Worm (Caenorhabditis elegans) whole organism, L2 larva: ENCODE results near the gene fkb-4.

Experiments used
- F13H6.1 ChIP-seq: sonication (generic microtip); optimal IDR thresholded peaks from 2 replicates; lab custom pipeline; 2016; ENCODE audit warnings: missing genetic modification characterization, missing compliant biosample characterization
- R02D3.7 ChIP-seq: fragments of 150-350 bp; optimal IDR thresholded peaks from 2 replicates; lab custom pipeline; 2014; ENCODE audit warnings: missing biosample characterization, missing genetic modification characterization
- Y55F3AM.14 ChIP-seq: fragments of 200-800 bp; sonication (Bioruptor generic); optimal IDR thresholded peaks from 2 replicates; lab custom pipeline; 2018; ENCODE audit warnings: mild to moderate bottlenecking, missing genetic modification characterization, missing compliant biosample characterization
- ZK546.5 ChIP-seq: sonication (generic microtip); optimal IDR thresholded peaks from 2 replicates; lab custom pipeline; 2017; ENCODE audit warnings: missing biosample characterization, missing genetic modification characterization
- alr-1 ChIP-seq: fragments of 150-350 bp; optimal IDR thresholded peaks from 2 replicates; lab custom pipeline; 2014; ENCODE audit warnings: missing biosample characterization, missing genetic modification characterization
- aly-2 ChIP-seq: fragments of 150-350 bp; optimal IDR thresholded peaks from 2 replicates; lab custom pipeline; 2014; ENCODE audit warnings: missing biosample characterization, missing genetic modification characterization
- ama-1 ChIP-seq: fragments of 150-350 bp; optimal IDR thresholded peaks from 2 replicates; lab custom pipeline; 2018; ENCODE audit warnings: inconsistent platforms
- ceh-16 ChIP-seq: fragments of 150-350 bp; optimal IDR thresholded peaks from 2 replicates; lab custom pipeline; 2014; ENCODE audit warnings: missing biosample characterization, missing genetic modification characterization
- ceh-82 ChIP-seq: fragments of 150-350 bp; optimal IDR thresholded peaks from 2 replicates; lab custom pipeline; 2014; ENCODE audit warnings: missing biosample characterization, missing genetic modification characterization
- crh-2 ChIP-seq: sonication (generic microtip); optimal IDR thresholded peaks from 2 replicates; lab custom pipeline; 2017; ENCODE audit warnings: missing biosample characterization, missing genetic modification characterization
- dmd-4 ChIP-seq: sonication (generic microtip); optimal IDR thresholded peaks from 2 replicates; lab custom pipeline; 2017; ENCODE audit warnings: missing biosample characterization, missing genetic modification characterization
- egl-27 ChIP-seq: sonication (generic microtip); optimal IDR thresholded peaks from 3 replicates; lab custom pipeline; 2017; ENCODE audit warnings: missing biosample characterization, missing genetic modification reagents, missing genetic modification characterization
- elt-1 ChIP-seq: fragments of 150-350 bp; optimal IDR thresholded peaks from 2 replicates; lab custom pipeline; 2014; ENCODE audit warnings: missing biosample characterization, missing genetic modification characterization
- fos-1 ChIP-seq: fragments of 150-350 bp; optimal IDR thresholded peaks from 2 replicates; lab custom pipeline; 2014; ENCODE audit warnings: missing biosample characterization, missing genetic modification characterization
- gmeb-1 ChIP-seq: fragments of 150-350 bp; optimal IDR thresholded peaks from 2 replicates; lab custom pipeline; 2014; ENCODE audit warnings: missing biosample characterization, missing genetic modification characterization
- lin-11 ChIP-seq: fragments of 150-350 bp; sonication (generic microtip); optimal IDR thresholded peaks from 2 replicates; lab custom pipeline; 2014; ENCODE audit warnings: missing biosample characterization, missing genetic modification characterization, inconsistent platforms, mixed read lengths
- lin-13 ChIP-seq: fragments of 150-350 bp; optimal IDR thresholded peaks from 2 replicates; lab custom pipeline; 2014; ENCODE audit warnings: missing biosample characterization, missing genetic modification reagents, missing genetic modification characterization
- lin-39 ChIP-seq: fragments of 150-350 bp; optimal IDR thresholded peaks from 2 replicates; lab custom pipeline; 2014; ENCODE audit warnings: missing biosample characterization, missing genetic modification reagents, missing genetic modification characterization
- lsy-2 ChIP-seq, 2 experiments: fragments of 150-350 bp in 1 of 2; sonication (generic microtip) in 1 of 2; optimal IDR thresholded peaks; 2 replicates each; lab custom pipeline; 2014 to 2017; ENCODE audit warnings: missing biosample characterization in 2 of 2, missing genetic modification characterization in 2 of 2
- mab-5 ChIP-seq: fragments of 150-350 bp; optimal IDR thresholded peaks from 2 replicates; lab custom pipeline; 2014; ENCODE audit warnings: missing biosample characterization, missing genetic modification characterization
- mbf-1 ChIP-seq: sonication (generic microtip); optimal IDR thresholded peaks from 2 replicates; lab custom pipeline; 2017; ENCODE audit warnings: missing biosample characterization, missing genetic modification characterization
- mdl-1 ChIP-seq, 2 experiments: fragments of 150-350 bp in 1 of 2; sonication (generic microtip) in 1 of 2; optimal IDR thresholded peaks; 2 replicates each; lab custom pipeline; 2017; ENCODE audit warnings: missing biosample characterization in 2 of 2, missing genetic modification characterization in 2 of 2
- nhr-10 ChIP-seq: sonication (generic microtip); optimal IDR thresholded peaks from 2 replicates; lab custom pipeline; 2017; ENCODE audit warnings: missing biosample characterization, missing genetic modification characterization
- nhr-11 ChIP-seq: fragments of 150-350 bp; optimal IDR thresholded peaks from 2 replicates; lab custom pipeline; 2014; ENCODE audit warnings: missing biosample characterization, missing genetic modification characterization
- nhr-12 ChIP-seq: fragments of 150-350 bp; optimal IDR thresholded peaks from 2 replicates; lab custom pipeline; 2014; ENCODE audit warnings: missing biosample characterization, missing genetic modification characterization
- nhr-129 ChIP-seq: fragments of 150-350 bp; optimal IDR thresholded peaks from 2 replicates; lab custom pipeline; 2014; ENCODE audit warnings: missing biosample characterization, missing genetic modification characterization
- nhr-21 ChIP-seq: fragments of 150-350 bp; optimal IDR thresholded peaks from 2 replicates; lab custom pipeline; 2014; ENCODE audit warnings: missing biosample characterization, missing genetic modification characterization
- nhr-237 ChIP-seq: fragments of 150-350 bp; optimal IDR thresholded peaks from 2 replicates; lab custom pipeline; 2014; ENCODE audit warnings: missing biosample characterization, missing genetic modification characterization
- nhr-25 ChIP-seq: fragments of 150-350 bp; sonication (generic microtip); optimal IDR thresholded peaks from 3 replicates; lab custom pipeline; 2014; ENCODE audit warnings: missing biosample characterization, missing genetic modification characterization
- nhr-6 ChIP-seq: fragments of 150-350 bp; optimal IDR thresholded peaks from 2 replicates; lab custom pipeline; 2014; ENCODE audit warnings: missing biosample characterization, missing genetic modification characterization
- nhr-77 ChIP-seq: fragments of 150-350 bp; optimal IDR thresholded peaks from 2 replicates; lab custom pipeline; 2014; ENCODE audit warnings: missing biosample characterization, missing genetic modification characterization
- peb-1 ChIP-seq: fragments of 150-350 bp; optimal IDR thresholded peaks from 2 replicates; lab custom pipeline; 2014; ENCODE audit warnings: missing biosample characterization, missing genetic modification characterization
- sem-4 ChIP-seq: fragments of 150-350 bp; optimal IDR thresholded peaks from 2 replicates; lab custom pipeline; 2014; ENCODE audit warnings: missing biosample characterization, missing genetic modification reagents, missing genetic modification characterization
- skn-1 ChIP-seq: sonication (generic microtip); optimal IDR thresholded peaks from 2 replicates; lab custom pipeline; 2017; ENCODE audit warnings: missing biosample characterization, missing genetic modification characterization
- sma-3 ChIP-seq: sonication (generic microtip); optimal IDR thresholded peaks from 2 replicates; lab custom pipeline; 2016; ENCODE audit warnings: missing genetic modification reagents, missing genetic modification characterization, missing compliant biosample characterization
- sma-9 ChIP-seq, 2 experiments: fragments of 150-350 bp in 1 of 2; sonication (generic microtip) in 1 of 2; optimal IDR thresholded peaks; 2 replicates each; lab custom pipeline; 2014 to 2016; ENCODE audit warnings: missing genetic modification characterization in 2 of 2, mild to moderate bottlenecking in 1 of 2, missing biosample characterization in 1 of 2, missing compliant biosample characterization in 1 of 2, missing genetic modification reagents in 1 of 2, moderate library complexity in 1 of 2
- snpc-4 ChIP-seq: fragments of 150-350 bp; optimal IDR thresholded peaks from 2 replicates; lab custom pipeline; 2014; ENCODE audit warnings: missing biosample characterization, missing genetic modification characterization
- unc-39 ChIP-seq: fragments of 150-350 bp; optimal IDR thresholded peaks from 2 replicates; lab custom pipeline; 2014; ENCODE audit warnings: missing biosample characterization, missing genetic modification characterization
- unc-55 ChIP-seq: fragments of 150-350 bp; sonication (generic microtip); optimal IDR thresholded peaks from 3 replicates; lab custom pipeline; 2014; ENCODE audit warnings: missing biosample characterization, missing genetic modification reagents, missing genetic modification characterization
- unc-62 ChIP-seq: fragments of 150-350 bp; optimal IDR thresholded peaks from 2 replicates; lab custom pipeline; 2014; ENCODE audit warnings: missing biosample characterization, missing genetic modification reagents, missing genetic modification characterization
- zag-1 ChIP-seq: fragments of 150-350 bp; optimal IDR thresholded peaks from 2 replicates; lab custom pipeline; 2014; ENCODE audit warnings: missing biosample characterization, missing genetic modification characterization
- ztf-1 ChIP-seq: fragments of 200-800 bp; sonication (Bioruptor generic); conservative IDR thresholded peaks from 2 replicates; pipeline ENCODE4 v1.3.6; 2022; ENCODE audit warnings: missing genetic modification characterization, missing compliant biosample characterization
- ztf-11 ChIP-seq: sonication (generic microtip); optimal IDR thresholded peaks from 2 replicates; lab custom pipeline; 2017; ENCODE audit warnings: missing biosample characterization, missing genetic modification characterization
- ztf-4 ChIP-seq: fragments of 150-350 bp; optimal IDR thresholded peaks from 2 replicates; lab custom pipeline; 2014; ENCODE audit warnings: missing biosample characterization, missing genetic modification characterization

Gene fkb-4

ce11 chrV:12818486-12818885 lies 31.6 kb upstream of the fkb-4 start:
- TF ChIP-seq lin-13 (no peak), peb-1 (tag; lab: Kevin White, UChicago) (no peak), sem-4 (tag; lab: Kevin White, UChicago) (no peak), nhr-11 (tag; lab: Kevin White, UChicago) (no peak), ama-1 (no peak), lin-39 (tag; lab: Kevin White, UChicago) (no peak), nhr-25 (tag; lab: Kevin White, UChicago) (no peak), gmeb-1 (no peak), nhr-237 (no peak), elt-1 (no peak), ceh-82 (tag; lab: Kevin White, UChicago) (no peak), ztf-4 (tag; lab: Kevin White, UChicago) (no peak), skn-1 (tag; lab: Kevin White, UChicago) (no peak), dmd-4 (tag; lab: Kevin White, UChicago) (no peak), alr-1 (no peak), Y55F3AM.14 (GFP tag; lab: Kevin White, UChicago) (no peak), F13H6.1 (tag; lab: Kevin White, UChicago) (no peak), aly-2 (no peak)

ce11 chrV:12816672-12817071 lies 29.7 kb upstream of the fkb-4 start:
- no peak for TF ChIP-seq zag-1 (tag; lab: Kevin White, UChicago)
- TF ChIP-seq lin-11 (tag; lab: Kevin White, UChicago), result no peak
- peak; percentile 10 for TF ChIP-seq ztf-4 (tag; lab: Kevin White, UChicago)
- TF ChIP-seq lsy-2 (tag; optimal IDR thresholded peaks at IDR 0.05; lab: Kevin White, UChicago), result no peak
- peak; percentile 19 for TF ChIP-seq sem-4 (tag; lab: Kevin White, UChicago)
- TF ChIP-seq ceh-82 (tag; lab: Kevin White, UChicago), result no peak
- TF ChIP-seq nhr-21 (tag; lab: Kevin White, UChicago), result no peak
- TF ChIP-seq sma-9 (GFP tag; optimal IDR thresholded peaks at IDR 0.05; lab: Kevin White, UChicago), result no peak
- TF ChIP-seq sma-9 (tag; optimal IDR thresholded peaks at IDR 0.05; lab: Kevin White, UChicago), result no peak
- TF ChIP-seq ztf-1 (GFP tag; lab: Robert Waterston, UW), result no peak

- TF ChIP-seq R02D3.7, result no peak
- no peak for TF ChIP-seq sma-9 (GFP tag; optimal IDR thresholded peaks at IDR 0.05; lab: Kevin White, UChicago)
- TF ChIP-seq sma-9 (tag; optimal IDR thresholded peaks at IDR 0.05; lab: Kevin White, UChicago), result no peak
- no peak for TF ChIP-seq fos-1 (tag; lab: Kevin White, UChicago)
- TF ChIP-seq zag-1 (tag; lab: Kevin White, UChicago), result no peak
- TF ChIP-seq mdl-1 (tag; optimal IDR thresholded peaks at IDR 0.05; lab: Kevin White, UChicago), result no peak
- no peak for TF ChIP-seq ztf-1 (GFP tag; lab: Robert Waterston, UW)
- no peak for TF ChIP-seq lsy-2 (tag; optimal IDR thresholded peaks at IDR 0.05; lab: Kevin White, UChicago)
- TF ChIP-seq sem-4 (tag; lab: Kevin White, UChicago), result no peak
- no peak for TF ChIP-seq ztf-11 (tag; lab: Kevin White, UChicago)
- no peak for TF ChIP-seq nhr-10 (tag; lab: Kevin White, UChicago)
- no peak for TF ChIP-seq unc-62 (GFP tag; lab: Kevin White, UChicago)
- TF ChIP-seq nhr-11 (tag; lab: Kevin White, UChicago), result no peak
- TF ChIP-seq unc-39, result no peak
- no peak for TF ChIP-seq dmd-4 (tag; lab: Kevin White, UChicago)
- no peak for TF ChIP-seq crh-2 (tag; lab: Kevin White, UChicago)
- TF ChIP-seq lin-11 (tag; lab: Kevin White, UChicago), result no peak
- no peak for TF ChIP-seq elt-1
Observed at ce11 chrV:12815386-12815785, 28.5 kb upstream of the fkb-4 start.

- TF ChIP-seq elt-1 (no peak), unc-55 (GFP tag; lab: Kevin White, UChicago) (peak; percentile 42), nhr-6 (tag; lab: Kevin White, UChicago) (no peak), mbf-1 (tag; lab: Kevin White, UChicago) (no peak), sem-4 (tag; lab: Kevin White, UChicago) (peak; percentile 60), Y55F3AM.14 (GFP tag; lab: Kevin White, UChicago) (peak; percentile 69), snpc-4 (tag; lab: Kevin White, UChicago) (peak; percentile 55), fos-1 (tag; lab: Kevin White, UChicago) (no peak), ceh-16 (tag; lab: Kevin White, UChicago) (no peak), gmeb-1 (peak; percentile 12), ama-1 (no peak), unc-62 (GFP tag; lab: Kevin White, UChicago) (no peak), nhr-12 (tag; lab: Kevin White, UChicago) (no peak), dmd-4 (tag; lab: Kevin White, UChicago) (no peak), sma-3 (no peak), nhr-237 (no peak), nhr-129 (tag; lab: Kevin White, UChicago) (peak; percentile 84), peb-1 (tag; lab: Kevin White, UChicago) (no peak), F13H6.1 (tag; lab: Kevin White, UChicago) (peak; percentile 91), aly-2 (no peak), R02D3.7 (no peak), skn-1 (tag; lab: Kevin White, UChicago) (no peak), ztf-1 (GFP tag; lab: Robert Waterston, UW) (no peak), mdl-1 (tag; optimal IDR thresholded peaks at IDR 0.05; lab: Kevin White, UChicago) (peak; percentile 14 to 65), lin-13 (peak; percentile 40), nhr-77 (tag; lab: Kevin White, UChicago) (no peak), alr-1 (no peak), nhr-11 (tag; lab: Kevin White, UChicago) (no peak), ztf-4 (tag; lab: Kevin White, UChicago) (peak; percentile 63), egl-27 (tag; lab: Kevin White, UChicago) (peak; percentile 64), ZK546.5 (tag; lab: Kevin White, UChicago) (no peak), mab-5 (tag; lab: Kevin White, UChicago) (peak; percentile 86), lsy-2 (tag; optimal IDR thresholded peaks at IDR 0.05; lab: Kevin White, UChicago) (peak in 1 of 2 experiments; percentile 79)
Observed at ce11 chrV:12814481-12814882, 27.6 kb upstream of the fkb-4 start.
